Worm (Caenorhabditis elegans) whole organism, late embryonic: ENCODE data around the gene ivph-3.

ENCODE experiments used
- ceh-9 ChIP-seq: sonication (generic microtip); optimal IDR thresholded peaks from 2 replicates; lab custom pipeline; 2016; ENCODE audit warnings: mild to moderate bottlenecking, missing genetic modification characterization, inconsistent platforms, missing compliant biosample characterization
- fax-1 ChIP-seq: sonication (generic microtip); optimal IDR thresholded peaks from 2 replicates; lab custom pipeline; 2016; ENCODE audit warnings: missing genotype, missing genetic modification characterization, missing compliant biosample characterization
- pag-3 ChIP-seq: sonication (generic microtip); optimal IDR thresholded peaks from 2 replicates; lab custom pipeline; 2016; ENCODE audit warnings: missing compliant biosample characterization, missing genetic modification characterization, borderline replicate concordance
- zip-5 ChIP-seq: sonication (generic microtip); optimal IDR thresholded peaks from 2 replicates; lab custom pipeline; 2016; ENCODE audit warnings: missing genetic modification characterization, missing compliant biosample characterization

DNA sequence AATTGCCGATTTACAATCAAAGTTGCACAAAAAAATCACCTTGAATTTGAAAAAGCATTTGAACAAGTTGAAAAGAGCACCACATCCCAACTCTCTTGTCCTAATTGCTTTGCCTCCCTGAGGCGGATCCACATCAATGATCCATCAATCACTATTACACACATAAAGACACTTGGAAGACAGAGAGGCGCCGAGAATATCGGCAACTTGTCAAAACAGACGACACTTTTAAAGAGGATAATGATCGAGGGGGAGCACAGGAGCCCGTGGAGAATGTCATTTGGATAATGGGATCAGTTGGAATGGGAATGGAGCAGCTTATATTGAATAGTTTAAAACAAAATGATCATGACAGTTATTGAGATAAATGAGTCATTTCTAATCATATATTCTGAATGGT lies 47.7 kb downstream of the ivph-3 start:
- TF ChIP-seq pag-3 (no peak), ceh-9 (tag; lab: Kevin White, UChicago) (no peak), zip-5 (tag; lab: Kevin White, UChicago) (no peak), fax-1 (tag; lab: Kevin White, UChicago) (no peak)
